Worm (Caenorhabditis elegans): ENCODE measurements around the gene clec-62.

Gene clec-62

DNA sequence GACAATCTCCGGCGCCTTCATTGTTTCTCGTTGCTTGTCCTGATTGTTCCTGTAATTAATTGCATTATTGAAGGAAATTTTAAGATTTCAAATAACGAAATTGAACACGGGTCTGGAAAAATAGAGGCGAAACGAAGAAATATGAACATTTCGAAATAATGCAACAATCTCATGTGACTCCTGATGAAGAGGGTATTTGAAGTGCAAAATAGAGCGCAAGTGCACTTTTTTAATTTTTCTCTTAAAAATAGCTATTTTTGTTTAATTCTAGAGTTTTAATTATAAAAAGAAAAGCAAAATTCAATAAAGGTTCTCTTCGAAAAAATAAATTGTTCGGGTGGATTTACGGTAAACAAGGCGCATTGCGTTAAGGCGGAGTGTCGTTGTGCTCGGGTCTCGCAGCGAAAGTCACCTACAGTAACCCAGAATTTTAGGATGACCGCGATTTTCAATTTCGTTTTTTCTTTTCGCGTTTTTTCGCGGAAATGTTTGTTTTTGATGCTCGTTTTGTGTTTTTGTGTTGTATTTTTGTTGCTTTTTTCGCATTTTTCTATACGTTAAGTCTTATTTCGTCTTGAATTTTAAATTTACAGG, 24.1 kb upstream of the clec-62 start, which contains the start of the genes F58G1.2 and wago-4:
Gene F58G1.2 (minus strand): TSS at position 51 of the 594 bp plus-strand sequence.
Gene wago-4 (plus strand): TSS at position 592 of the 594 bp plus-strand sequence.
- TF ChIP-seq snpc-4 (GFP tag; optimal IDR thresholded peaks at IDR 0.05) = no peak
- peak in 3 of 4 experiments; percentile 26 to 50 (median 30) for TF ChIP-seq snpc-4 (tag; optimal IDR thresholded peaks at IDR 0.05)
- TF ChIP-seq hmg-1.2 (GFP tag; IDR thresholded peaks at IDR 0.05) = peak; percentile 37; the same call in 1 of the 2 replicates
- TF ChIP-seq aptf-2 (GFP tag; conservative IDR thresholded peaks at IDR 0.05) = no peak
- TF ChIP-seq Y53F4B.3 (GFP tag; IDR thresholded peaks at IDR 0.05) = peak; percentile 36; the same call in 1 of the 2 replicates
- no peak for TF ChIP-seq nhr-27 (tag; optimal IDR thresholded peaks at IDR 0.05)
- peak; percentile 79 for TF ChIP-seq hsf-1 (GFP tag; IDR thresholded peaks at IDR 0.05)
- TF ChIP-seq ztf-25 (GFP tag; IDR thresholded peaks at IDR 0.05) = no peak
- peak; percentile 86 for TF ChIP-seq D2030.7 (GFP tag; IDR thresholded peaks at IDR 0.05)
- TF ChIP-seq ceh-100 (GFP tag; IDR thresholded peaks at IDR 0.05) = 0 out of 2 replicates have a peak, but pooled peaks have one; percentile 13
- TF ChIP-seq ceh-91 (GFP tag; IDR thresholded peaks at IDR 0.05) = peak; percentile 92
- TF ChIP-seq ztf-28 (GFP tag; IDR thresholded peaks at IDR 0.05) = 0 out of 2 replicates have a peak, but pooled peaks have one; percentile 70
- no peak for TF ChIP-seq ztf-6 (GFP tag; IDR thresholded peaks at IDR 0.05)
- peak; percentile 60 for TF ChIP-seq mcd-1 (GFP tag; IDR thresholded peaks at IDR 0.05)
- TF ChIP-seq snpc-3.4 (tag; optimal IDR thresholded peaks at IDR 0.05) = peak; percentile 79
- no peak for TF ChIP-seq ztf-18 (tag; optimal IDR thresholded peaks at IDR 0.05)
- 0 out of 2 replicates have a peak, but pooled peaks have one; percentile 24 for TF ChIP-seq Y95B8A.8 (GFP tag; IDR thresholded peaks at IDR 0.05)
- TF ChIP-seq lin-54 (GFP tag; optimal IDR thresholded peaks at IDR 0.05) = peak; percentile 70
- no peak for TF ChIP-seq F10E7.11 (tag; optimal IDR thresholded peaks at IDR 0.05)
- TF ChIP-seq efl-1 (GFP tag; optimal IDR thresholded peaks at IDR 0.05) = peak; percentile 90
- TF ChIP-seq F23B12.7 (tag; optimal IDR thresholded peaks at IDR 0.05; ENCODE audit: insufficient read depth) = peak; percentile 44
- no peak for TF ChIP-seq ZK185.1 (tag; optimal IDR thresholded peaks at IDR 0.05; ENCODE audit: poor library complexity, severe bottlenecking)
- TF ChIP-seq hlh-26 (GFP tag; conservative IDR thresholded peaks at IDR 0.05) = no peak
- TF ChIP-seq F49E8.2 (tag; optimal IDR thresholded peaks at IDR 0.05; ENCODE audit: insufficient read depth) = peak; percentile 88
- peak; percentile 73 for TF ChIP-seq snpc-1.1 (tag; optimal IDR thresholded peaks at IDR 0.05; ENCODE audit: insufficient read depth)
- TF ChIP-seq ztf-22 (GFP tag; optimal IDR thresholded peaks at IDR 0.05) = no peak
- peak; percentile 43 for TF ChIP-seq tlf-1 (GFP tag; optimal IDR thresholded peaks at IDR 0.05)
- TF ChIP-seq tbp1 (GFP tag; optimal IDR thresholded peaks at IDR 0.05) = peak; percentile 46
- TF ChIP-seq F33H1.4 (GFP tag; IDR thresholded peaks at IDR 0.05) = peak; percentile 96
- peak; percentile 94 for TF ChIP-seq lsl-1 (GFP tag; optimal IDR thresholded peaks at IDR 0.05)
- TF ChIP-seq rpc-1 (optimal IDR thresholded peaks at IDR 0.05) = no peak
- no peak for TF ChIP-seq rpc-1 (tag; optimal IDR thresholded peaks at IDR 0.05)
- TF ChIP-seq ccch-3 (GFP tag; optimal IDR thresholded peaks at IDR 0.05) = no peak
- TF ChIP-seq lin-35 (GFP tag; optimal IDR thresholded peaks at IDR 0.05) = peak in 1 of 3 experiments; percentile 23
- no peak for TF ChIP-seq cebp-1 (GFP tag; IDR thresholded peaks at IDR 0.05)
- TF ChIP-seq cebp-1 (tag; optimal IDR thresholded peaks at IDR 0.05) = peak; percentile 51
- TF ChIP-seq Y79H2A.3 (GFP tag; conservative IDR thresholded peaks at IDR 0.05) = 0 out of 2 replicates have a peak, but pooled peaks have one; percentile 24
- TF ChIP-seq egrh-3 (GFP tag; IDR thresholded peaks at IDR 0.05) = no peak
- peak; percentile 100 for TF ChIP-seq attf-3 (GFP tag; conservative IDR thresholded peaks at IDR 0.05)
- peak; percentile 53 for TF ChIP-seq snpc-1.3 (tag; optimal IDR thresholded peaks at IDR 0.05; ENCODE audit: insufficient read depth)
- TF ChIP-seq madf-8 (GFP tag; conservative IDR thresholded peaks at IDR 0.05) = peak; percentile 83
- no peak for TF ChIP-seq nhr-80 (tag; optimal IDR thresholded peaks at IDR 0.05)
- TF ChIP-seq dox-1 (GFP tag; IDR thresholded peaks at IDR 0.05) = peak; percentile 82
- peak; percentile 94 for TF ChIP-seq madf-6 (GFP tag; IDR thresholded peaks at IDR 0.05)
- TF ChIP-seq dpl-1 (GFP tag; optimal IDR thresholded peaks at IDR 0.05) = peak; percentile 88
- TF ChIP-seq unc-130 (GFP tag; optimal IDR thresholded peaks at IDR 0.05) = peak; percentile 10
- TF ChIP-seq rcor-1 (GFP tag; IDR thresholded peaks at IDR 0.05) = peak; percentile 51; the same call in 1 of the 2 replicates

Measured in whole organism, young adult.